Fruit fly (Drosophila melanogaster) whole organism, prepupa: ENCODE measurements around the gene ATPsynCF6.

Source experiments
- Blimp-1 ChIP-seq: fragments of 200-800 bp; sonication (Bioruptor generic); optimal IDR thresholded peaks from 3 replicates; lab custom pipeline; 2017; ENCODE audit warnings: missing biosample characterization, missing genetic modification characterization, mild to moderate bottlenecking, moderate library complexity, missing genetic modification reagents
- CG10631 ChIP-seq: fragments of 200-800 bp; sonication (Bioruptor generic); optimal IDR thresholded peaks from 2 replicates; lab custom pipeline; 2016; ENCODE audit warnings: missing biosample characterization, missing genetic modification characterization
- CG10669 ChIP-seq: fragments of 200-800 bp; sonication (Bioruptor generic); optimal IDR thresholded peaks from 3 replicates; lab custom pipeline; 2018; ENCODE audit warnings: missing biosample characterization, mild to moderate bottlenecking, missing genetic modification characterization, moderate library complexity
- CG11294 ChIP-seq: fragments of 200-800 bp; sonication (Bioruptor generic); IDR thresholded peaks from 2 replicates; pipeline ENCODE4 v1.3.6; 2022; ENCODE audit warnings: missing biosample characterization, missing genetic modification characterization
- CG11902 ChIP-seq: fragments of 200-800 bp; sonication (Bioruptor generic); optimal IDR thresholded peaks from 3 replicates; lab custom pipeline; 2016; ENCODE audit warnings: missing biosample characterization, missing genetic modification characterization
- CG15336 ChIP-seq: fragments of 200-800 bp; sonication (Bioruptor generic); IDR thresholded peaks from 2 replicates; pipeline ENCODE4 v1.3.6; 2022; ENCODE audit warnings: missing biosample characterization, missing genetic modification characterization
- CG1621 ChIP-seq: fragments of 200-800 bp; sonication (Bioruptor generic); optimal IDR thresholded peaks from 3 replicates; lab custom pipeline; 2018; ENCODE audit warnings: missing biosample characterization, mild to moderate bottlenecking, missing genetic modification characterization
- CG16779 ChIP-seq: fragments of 200-800 bp; sonication (Bioruptor generic); optimal IDR thresholded peaks from 3 replicates; lab custom pipeline; 2017; ENCODE audit warnings: missing biosample characterization, mild to moderate bottlenecking, missing genetic modification characterization
- CG31627 ChIP-seq: fragments of 200-800 bp; sonication (Bioruptor generic); optimal IDR thresholded peaks from 3 replicates; lab custom pipeline; 2016; ENCODE audit warnings: missing biosample characterization, missing genetic modification characterization
- CG32006 ChIP-seq: fragments of 200-800 bp; sonication (Bioruptor generic); optimal IDR thresholded peaks from 3 replicates; lab custom pipeline; 2017; ENCODE audit warnings: missing biosample characterization, mild to moderate bottlenecking, missing genetic modification characterization
- CG34406 ChIP-seq: fragments of 200-800 bp; sonication (Bioruptor generic); optimal IDR thresholded peaks from 3 replicates; lab custom pipeline; 2016; ENCODE audit warnings: missing biosample characterization, missing genetic modification characterization
- CG3919 ChIP-seq: fragments of 200-800 bp; sonication (Bioruptor generic); optimal IDR thresholded peaks from 3 replicates; lab custom pipeline; 2016; ENCODE audit warnings: missing biosample characterization, missing genetic modification characterization
- CG4318 ChIP-seq: fragments of 200-800 bp; sonication (Bioruptor generic); optimal IDR thresholded peaks from 3 replicates; lab custom pipeline; 2017; ENCODE audit warnings: missing biosample characterization, mild to moderate bottlenecking, missing genetic modification characterization
- CG6163 ChIP-seq: fragments of 200-800 bp; sonication (Bioruptor generic); IDR thresholded peaks from 3 replicates; pipeline ENCODE4 v1.3.6; 2022; ENCODE audit warnings: missing biosample characterization, missing genetic modification characterization
- CG6276 ChIP-seq: fragments of 200-800 bp; sonication (Bioruptor generic); optimal IDR thresholded peaks from 2 replicates; lab custom pipeline; 2017; ENCODE audit warnings: missing biosample characterization, mild to moderate bottlenecking, missing genetic modification characterization
- CG6792 ChIP-seq: fragments of 200-800 bp; sonication (Bioruptor generic); optimal IDR thresholded peaks from 3 replicates; lab custom pipeline; 2016; ENCODE audit warnings: missing biosample characterization, missing genetic modification characterization
- CG6808 ChIP-seq: fragments of 200-800 bp; sonication (Bioruptor generic); optimal IDR thresholded peaks from 3 replicates; lab custom pipeline; 2017; ENCODE audit warnings: missing biosample characterization, missing genetic modification characterization, mild to moderate bottlenecking, moderate library complexity, missing genetic modification reagents
- CG6854 ChIP-seq: fragments of 200-800 bp; sonication (Bioruptor generic); optimal IDR thresholded peaks from 2 replicates; lab custom pipeline; 2017; ENCODE audit warnings: missing biosample characterization, mild to moderate bottlenecking, missing genetic modification characterization
- CG7368 ChIP-seq: fragments of 200-800 bp; sonication (Bioruptor generic); optimal IDR thresholded peaks from 3 replicates; lab custom pipeline; 2016; ENCODE audit warnings: missing biosample characterization, missing genetic modification characterization
- CG8119 ChIP-seq: fragments of 200-800 bp; sonication (Bioruptor generic); IDR thresholded peaks from 3 replicates; pipeline ENCODE4 v1.3.6; 2022; ENCODE audit warnings: missing biosample characterization, missing genetic modification characterization
- CG8319 ChIP-seq: fragments of 200-800 bp; sonication (Bioruptor generic); optimal IDR thresholded peaks from 3 replicates; lab custom pipeline; 2016; ENCODE audit warnings: missing biosample characterization, missing genetic modification characterization
- CG8632 ChIP-seq: fragments of 200-800 bp; sonication (Bioruptor generic); optimal IDR thresholded peaks from 3 replicates; lab custom pipeline; 2016; ENCODE audit warnings: missing biosample characterization, missing genetic modification characterization
- Eip93F ChIP-seq: fragments of 200-800 bp; sonication (Bioruptor generic); optimal IDR thresholded peaks from 2 replicates; lab custom pipeline; 2016; ENCODE audit warnings: missing biosample characterization, mild to moderate bottlenecking, missing genetic modification characterization
- Ets21C ChIP-seq: fragments of 200-800 bp; sonication (Bioruptor generic); optimal IDR thresholded peaks from 3 replicates; lab custom pipeline; 2016; ENCODE audit warnings: missing biosample characterization, missing genetic modification characterization
- Ets96B ChIP-seq: fragments of 200-800 bp; optimal IDR thresholded peaks from 2 replicates; lab custom pipeline; 2019; ENCODE audit warnings: missing biosample characterization, mild to moderate bottlenecking, missing genetic modification characterization, moderate library complexity
- Gug ChIP-seq: fragments of 200-800 bp; sonication (Bioruptor generic); IDR thresholded peaks from 2 replicates; pipeline ENCODE4 v1.3.6; 2022; ENCODE audit warnings: missing biosample characterization, missing genetic modification characterization
- Hr38 ChIP-seq: sonication (Bioruptor generic); optimal IDR thresholded peaks from 2 replicates; lab custom pipeline; 2016; ENCODE audit warnings: missing biosample characterization, missing genetic modification characterization
- Hr39 ChIP-seq: fragments of 200-800 bp; sonication (Bioruptor generic); optimal IDR thresholded peaks from 2 replicates; lab custom pipeline; 2016; ENCODE audit warnings: missing biosample characterization, missing genetic modification characterization
- Lpt ChIP-seq: fragments of 200-800 bp; sonication (Bioruptor generic); optimal IDR thresholded peaks from 3 replicates; lab custom pipeline; 2016; ENCODE audit warnings: missing biosample characterization, missing genetic modification characterization
- Met ChIP-seq: fragments of 200-800 bp; sonication (Bioruptor generic); optimal IDR thresholded peaks from 3 replicates; lab custom pipeline; 2016; ENCODE audit warnings: missing biosample characterization, missing genetic modification characterization
- OdsH ChIP-seq: fragments of 200-800 bp; sonication (Bioruptor generic); optimal IDR thresholded peaks from 3 replicates; lab custom pipeline; 2016; ENCODE audit warnings: missing biosample characterization, missing genetic modification characterization
- Smox ChIP-seq: fragments of 200-800 bp; sonication (Bioruptor generic); optimal IDR thresholded peaks from 3 replicates; lab custom pipeline; 2016; ENCODE audit warnings: missing biosample characterization, missing genetic modification characterization
- Sox14 ChIP-seq: fragments of 200-800 bp; sonication (Bioruptor generic); optimal IDR thresholded peaks from 3 replicates; lab custom pipeline; 2016; ENCODE audit warnings: missing biosample characterization, missing genetic modification characterization
- Sox15 ChIP-seq: fragments of 200-800 bp; sonication (Bioruptor generic); optimal IDR thresholded peaks from 3 replicates; lab custom pipeline; 2016; ENCODE audit warnings: missing biosample characterization, missing genetic modification characterization
- achi ChIP-seq: fragments of 200-800 bp; sonication (Bioruptor generic); optimal IDR thresholded peaks from 3 replicates; lab custom pipeline; 2016; ENCODE audit warnings: missing biosample characterization, missing genetic modification characterization
- acj6 ChIP-seq: fragments of 200-800 bp; sonication (Bioruptor generic); optimal IDR thresholded peaks from 3 replicates; lab custom pipeline; 2016; ENCODE audit warnings: missing biosample characterization, missing genetic modification characterization
- cyc ChIP-seq: fragments of 200-800 bp; sonication (Bioruptor generic); optimal IDR thresholded peaks from 3 replicates; lab custom pipeline; 2016; ENCODE audit warnings: missing biosample characterization, missing genetic modification characterization
- dac ChIP-seq: fragments of 200-800 bp; sonication (Bioruptor generic); optimal IDR thresholded peaks from 2 replicates; lab custom pipeline; 2017; ENCODE audit warnings: missing biosample characterization, mild to moderate bottlenecking, missing genetic modification characterization
- fd59A ChIP-seq: fragments of 200-800 bp; sonication (Bioruptor generic); optimal IDR thresholded peaks from 2 replicates; lab custom pipeline; 2017; ENCODE audit warnings: missing biosample characterization, mild to moderate bottlenecking, missing genetic modification characterization, missing genetic modification reagents
- fkh ChIP-seq: fragments of 200-800 bp; sonication (Bioruptor generic); optimal IDR thresholded peaks from 3 replicates; lab custom pipeline; 2017; ENCODE audit warnings: missing biosample characterization, mild to moderate bottlenecking, missing genetic modification characterization, moderate library complexity
- lz ChIP-seq: fragments of 200-800 bp; sonication (Bioruptor generic); optimal IDR thresholded peaks from 3 replicates; lab custom pipeline; 2016; ENCODE audit warnings: missing biosample characterization, missing genetic modification characterization
- net ChIP-seq: fragments of 200-800 bp; sonication (Bioruptor generic); optimal IDR thresholded peaks from 3 replicates; lab custom pipeline; 2016; ENCODE audit warnings: missing biosample characterization, missing genetic modification characterization
- pdm3 ChIP-seq: fragments of 200-800 bp; sonication (Bioruptor generic); optimal IDR thresholded peaks from 3 replicates; lab custom pipeline; 2016; ENCODE audit warnings: missing biosample characterization, missing genetic modification characterization
- salr ChIP-seq, 2 experiments: fragments of 200-800 bp; sonication (Bioruptor generic); optimal IDR thresholded peaks; 3 replicates each; lab custom pipeline; 2016 to 2018; ENCODE audit warnings: missing biosample characterization in 2 of 2, missing genetic modification characterization in 2 of 2, mild to moderate bottlenecking in 1 of 2
- spab ChIP-seq: fragments of 200-800 bp; sonication (Bioruptor generic); optimal IDR thresholded peaks from 2 replicates; lab custom pipeline; 2017; ENCODE audit warnings: missing biosample characterization, mild to moderate bottlenecking, missing genetic modification characterization, missing genetic modification reagents
- ss ChIP-seq, 2 experiments: fragments of 200-800 bp; sonication (Bioruptor generic); optimal IDR thresholded peaks; 2 replicates in 1 of 2; 3 replicates in 1 of 2; lab custom pipeline; 2017 to 2018; ENCODE audit warnings: mild to moderate bottlenecking in 2 of 2, missing biosample characterization in 2 of 2, missing genetic modification characterization in 2 of 2, moderate library complexity in 1 of 2
- topi ChIP-seq: fragments of 200-800 bp; sonication (Bioruptor generic); optimal IDR thresholded peaks from 3 replicates; lab custom pipeline; 2016; ENCODE audit warnings: missing biosample characterization, missing genetic modification characterization
- vri ChIP-seq: fragments of 200-800 bp; sonication (Bioruptor generic); optimal IDR thresholded peaks from 3 replicates; lab custom pipeline; 2016; ENCODE audit warnings: missing biosample characterization, mild to moderate bottlenecking, missing genetic modification characterization

ATPsynCF6 gene

DNA sequence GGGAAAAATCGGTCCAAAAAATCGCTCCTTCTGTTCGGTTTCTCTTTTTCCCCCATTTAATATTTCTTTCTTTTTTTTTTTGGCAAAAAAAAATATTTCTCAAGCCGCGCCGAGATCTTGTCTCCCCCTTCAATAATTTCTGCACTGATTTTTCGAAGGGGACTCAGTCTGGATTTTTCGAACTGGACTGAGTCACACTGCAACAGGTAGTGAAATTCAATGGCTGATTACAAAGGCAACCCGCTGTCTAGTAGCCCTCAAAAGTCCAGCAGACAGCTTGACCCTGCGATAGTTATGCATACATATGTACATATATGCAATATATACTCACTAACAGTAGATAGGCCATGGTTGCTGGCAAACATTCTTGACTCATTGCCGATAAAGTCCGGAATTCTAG, 35.6 kb downstream of the ATPsynCF6 start:
- TF ChIP-seq CG15336 (no peak), CG6808 (GFP tag; lab: Kevin White, UChicago) (no peak), CG8119 (GFP tag; lab: Robert Waterston, UW) (no peak), OdsH (GFP tag; lab: Kevin White, UChicago) (no peak), CG11902 (GFP tag; lab: Kevin White, UChicago) (no peak), pdm3 (GFP tag; lab: Kevin White, UChicago) (no peak), CG10631 (GFP tag; lab: Kevin White, UChicago) (no peak), CG11294 (no peak), Sox14 (GFP tag; lab: Kevin White, UChicago) (no peak), Ets21C (GFP tag; lab: Kevin White, UChicago) (no peak), cyc (GFP tag; lab: Kevin White, UChicago) (no peak), Hr38 (GFP tag; lab: Kevin White, UChicago) (no peak), CG7368 (GFP tag; lab: Kevin White, UChicago) (no peak), Smox (GFP tag; lab: Kevin White, UChicago) (no peak), Lpt (GFP tag; lab: Kevin White, UChicago) (no peak), fd59A (GFP tag; lab: Kevin White, UChicago) (no peak), CG1621 (tag; lab: Kevin White, UChicago) (no peak), spab (GFP tag; lab: Kevin White, UChicago) (no peak)

DNA sequence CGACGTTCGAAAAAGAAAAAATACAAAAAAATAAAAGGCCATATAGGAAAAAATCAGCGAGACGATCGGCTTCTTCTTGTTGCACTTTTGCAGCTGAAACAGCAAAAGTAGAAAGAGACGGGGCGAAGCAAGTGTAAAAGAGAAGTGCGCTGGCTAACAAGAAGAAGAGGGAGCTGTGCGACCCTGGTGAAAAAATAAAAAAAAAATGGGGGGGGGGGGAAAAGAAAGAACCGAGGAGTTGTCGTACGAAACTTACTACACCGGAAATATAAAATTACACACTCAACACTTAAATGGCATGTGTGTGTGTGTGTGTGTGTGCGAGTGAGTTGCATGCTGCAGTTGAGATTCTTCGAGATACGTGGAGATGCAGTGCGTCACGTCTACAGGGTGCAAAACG, 36.9 kb downstream of the ATPsynCF6 start:
- TF ChIP-seq topi (no peak), fkh (GFP tag; lab: Kevin White, UChicago) (no peak), salr (GFP tag; optimal IDR thresholded peaks at IDR 0.05; lab: Kevin White, UChicago) (no peak), CG4318 (GFP tag; lab: Kevin White, UChicago) (no peak), CG8632 (GFP tag; lab: Kevin White, UChicago) (no peak), CG15336 (0 out of 2 replicates have a peak, but pooled peaks have one; percentile 35), Eip93F (GFP tag; lab: Kevin White, UChicago) (no peak), CG7368 (GFP tag; lab: Kevin White, UChicago) (no peak), cyc (GFP tag; lab: Kevin White, UChicago) (no peak), CG34406 (GFP tag; lab: Kevin White, UChicago) (no peak), fd59A (GFP tag; lab: Kevin White, UChicago) (no peak), CG11294 (no peak), CG1621 (tag; lab: Kevin White, UChicago) (peak; percentile 7), CG6276 (GFP tag; lab: Kevin White, UChicago) (peak; percentile 6), dac (no peak), CG6163 (GFP tag; lab: Robert Waterston, UW) (peak; percentile 63; the same call in 2 of the 3 replicates), CG6854 (GFP tag; lab: Kevin White, UChicago) (peak; percentile 4), CG8319 (no peak), achi (GFP tag; lab: Kevin White, UChicago) (no peak), ss (GFP tag; optimal IDR thresholded peaks at IDR 0.05; lab: Kevin White, UChicago) (peak; percentile 74 to 76), Ets21C (GFP tag; lab: Kevin White, UChicago) (no peak), spab (GFP tag; lab: Kevin White, UChicago) (peak; percentile 40), CG6808 (GFP tag; lab: Kevin White, UChicago) (peak; percentile 63), CG6792 (GFP tag; lab: Kevin White, UChicago) (peak; percentile 23), lz (GFP tag; lab: Kevin White, UChicago) (no peak), Blimp-1 (GFP tag; lab: Kevin White, UChicago) (no peak), Smox (GFP tag; lab: Kevin White, UChicago) (no peak), OdsH (GFP tag; lab: Kevin White, UChicago) (no peak), acj6 (GFP tag; lab: Kevin White, UChicago) (no peak), Ets96B (tag; lab: Kevin White, UChicago) (no peak), CG3919 (peak; percentile 22), vri (no peak), Hr38 (GFP tag; lab: Kevin White, UChicago) (no peak), Gug (GFP tag; lab: Robert Waterston, UW) (no peak), CG10669 (GFP tag; lab: Kevin White, UChicago) (no peak), CG31627 (GFP tag; lab: Kevin White, UChicago) (no peak), CG16779 (tag; lab: Kevin White, UChicago) (no peak), CG32006 (GFP tag; lab: Kevin White, UChicago) (no peak), net (GFP tag; lab: Kevin White, UChicago) (peak; percentile 19), Sox15 (GFP tag; lab: Kevin White, UChicago) (no peak), Met (peak; percentile 2), Sox14 (GFP tag; lab: Kevin White, UChicago) (no peak), Hr39 (GFP tag; lab: Kevin White, UChicago) (no peak)
